Fruit fly (Drosophila melanogaster) whole organism, embryonic: ENCODE data around the gene in.

Experiments used
- CG13424 ChIP-seq: fragments of 200-800 bp; sonication (Bioruptor generic); optimal IDR thresholded peaks from 2 replicates; lab custom pipeline; 2019; ENCODE audit warnings: missing biosample characterization, mild to moderate bottlenecking, missing genetic modification characterization, moderate library complexity
- CG6175 ChIP-seq: fragments of 200-800 bp; sonication (Bioruptor generic); IDR thresholded peaks from 3 replicates; pipeline ENCODE4 v1.3.6; 2022; ENCODE audit warnings: missing biosample characterization, missing genetic modification characterization
- CG7839 ChIP-seq: fragments of 200-800 bp; sonication (Bioruptor generic); optimal IDR thresholded peaks from 3 replicates; lab custom pipeline; 2018; ENCODE audit warnings: missing biosample characterization, mild to moderate bottlenecking, missing genetic modification characterization, moderate library complexity
- Doc2 ChIP-seq: fragments of 200-800 bp; sonication (Bioruptor generic); IDR thresholded peaks from 2 replicates; pipeline ENCODE4 v1.3.6; 2022; ENCODE audit warnings: missing biosample characterization, missing genetic modification characterization
- Poxn ChIP-seq: fragments of 200-800 bp; sonication (Bioruptor generic); IDR thresholded peaks from 2 replicates; pipeline ENCODE4 v1.3.6; 2022; ENCODE audit warnings: missing biosample characterization, missing genetic modification characterization
- bbx ChIP-seq: fragments of 200-800 bp; sonication (Bioruptor generic); IDR thresholded peaks from 2 replicates; pipeline ENCODE4 v1.3.6; 2022; ENCODE audit warnings: missing biosample characterization, missing genetic modification characterization; ENCODE audit not compliant: partially characterized antibody
- disco-r ChIP-seq: fragments of 200-800 bp; sonication (Bioruptor generic); optimal IDR thresholded peaks from 2 replicates; lab custom pipeline; 2016; ENCODE audit warnings: missing biosample characterization, missing genetic modification characterization
- dm ChIP-seq: fragments of 200-800 bp; sonication (Bioruptor generic); optimal IDR thresholded peaks from 3 replicates; lab custom pipeline; 2016; ENCODE audit warnings: missing biosample characterization, missing genetic modification characterization
- gfzf ChIP-seq: fragments of 200-800 bp; sonication (Bioruptor generic); optimal IDR thresholded peaks from 2 replicates; lab custom pipeline; 2016; ENCODE audit warnings: missing biosample characterization, mild to moderate bottlenecking, missing genetic modification characterization, moderate library complexity
- grau ChIP-seq: fragments of 200-800 bp; optimal IDR thresholded peaks from 3 replicates; lab custom pipeline; 2019; ENCODE audit warnings: missing biosample characterization, mild to moderate bottlenecking, missing genetic modification characterization, moderate library complexity
- usp ChIP-seq: fragments of >200 bp; optimal IDR thresholded peaks from 2 replicates; lab custom pipeline; 2017; ENCODE audit warnings: missing biosample characterization, missing genetic modification characterization

dm6 chr3L:20405337-20405887 is 38.4 kb downstream of the in start:
- TF ChIP-seq disco-r (GFP tag; lab: Kevin White, UChicago) = no peak
- TF ChIP-seq CG13424 = no peak
- TF ChIP-seq CG6175 (GFP tag; lab: Robert Waterston, UW) = no peak
- TF ChIP-seq Poxn = no peak
- TF ChIP-seq Doc2 (GFP tag; lab: Robert Waterston, UW) = no peak
- no peak for TF ChIP-seq usp
- no peak for TF ChIP-seq grau (tag; lab: Kevin White, UChicago)
- no peak for TF ChIP-seq bbx (GFP tag; lab: Robert Waterston, UW)
- TF ChIP-seq CG7839 (tag; lab: Kevin White, UChicago) = no peak
- no peak for TF ChIP-seq gfzf (GFP tag; lab: Kevin White, UChicago)
- no peak for TF ChIP-seq dm (GFP tag; lab: Kevin White, UChicago)
